Worm (Caenorhabditis elegans) whole organism, L4/young adult: Measurements from ENCODE around the gene npp-10.

Experiments
- W03F9.2 ChIP-seq: fragments of 150-350 bp; optimal IDR thresholded peaks from 2 replicates; lab custom pipeline; 2014; ENCODE audit warnings: missing biosample characterization, missing genetic modification characterization
- dao-5 ChIP-seq: sonication (generic microtip); optimal IDR thresholded peaks from 2 replicates; lab custom pipeline; 2016; ENCODE audit warnings: missing genotype, missing genetic modification characterization, moderate library complexity, missing compliant biosample characterization
- him-1 ChIP-seq: sonication (generic microtip); optimal IDR thresholded peaks from 2 replicates; lab custom pipeline; 2016; ENCODE audit warnings: missing genotype, missing genetic modification reagents, missing genetic modification characterization, missing compliant biosample characterization

npp-10 gene

ce11 chrIII:5998640-5999039, 20.7 kb downstream of the npp-10 start:
- TF ChIP-seq him-1 (tag; lab: Kevin White, UChicago) (no peak), dao-5 (tag; lab: Kevin White, UChicago) (no peak), W03F9.2 (tag; lab: Kevin White, UChicago) (no peak)

- TF ChIP-seq W03F9.2 (tag; lab: Kevin White, UChicago) (no peak), dao-5 (tag; lab: Kevin White, UChicago) (no peak), him-1 (tag; lab: Kevin White, UChicago) (no peak)
These were observed 26.4 kb downstream of the npp-10 start, which contains the start of gene T04C9.1 for ce11 chrIII:5992913-5993312. Gene T04C9.1, plus strand, starts transcription at chrIII:5993213.

DNA sequence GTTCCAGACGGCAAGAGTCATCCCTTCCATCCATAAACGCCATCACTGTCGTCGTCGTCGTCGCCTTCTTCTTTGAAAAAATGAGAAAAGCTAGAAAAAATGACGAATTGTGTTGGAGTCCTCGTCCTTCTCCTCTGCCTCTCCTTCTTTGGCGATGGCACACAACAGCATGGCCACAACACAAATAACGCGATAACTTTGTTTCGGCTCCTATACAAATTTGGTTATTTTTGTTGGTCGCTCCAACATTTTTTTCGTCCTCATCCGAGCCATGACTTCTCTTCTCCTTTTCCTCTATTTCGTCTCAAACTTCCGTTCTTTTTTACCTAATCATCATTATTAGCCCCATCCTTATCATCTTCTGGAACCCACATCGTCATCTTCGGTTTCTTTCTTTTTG, 27.3 kb downstream of the npp-10 start:
- TF ChIP-seq him-1 (tag; lab: Kevin White, UChicago), result no peak
- TF ChIP-seq dao-5 (tag; lab: Kevin White, UChicago), result no peak
- no peak for TF ChIP-seq W03F9.2 (tag; lab: Kevin White, UChicago)

DNA sequence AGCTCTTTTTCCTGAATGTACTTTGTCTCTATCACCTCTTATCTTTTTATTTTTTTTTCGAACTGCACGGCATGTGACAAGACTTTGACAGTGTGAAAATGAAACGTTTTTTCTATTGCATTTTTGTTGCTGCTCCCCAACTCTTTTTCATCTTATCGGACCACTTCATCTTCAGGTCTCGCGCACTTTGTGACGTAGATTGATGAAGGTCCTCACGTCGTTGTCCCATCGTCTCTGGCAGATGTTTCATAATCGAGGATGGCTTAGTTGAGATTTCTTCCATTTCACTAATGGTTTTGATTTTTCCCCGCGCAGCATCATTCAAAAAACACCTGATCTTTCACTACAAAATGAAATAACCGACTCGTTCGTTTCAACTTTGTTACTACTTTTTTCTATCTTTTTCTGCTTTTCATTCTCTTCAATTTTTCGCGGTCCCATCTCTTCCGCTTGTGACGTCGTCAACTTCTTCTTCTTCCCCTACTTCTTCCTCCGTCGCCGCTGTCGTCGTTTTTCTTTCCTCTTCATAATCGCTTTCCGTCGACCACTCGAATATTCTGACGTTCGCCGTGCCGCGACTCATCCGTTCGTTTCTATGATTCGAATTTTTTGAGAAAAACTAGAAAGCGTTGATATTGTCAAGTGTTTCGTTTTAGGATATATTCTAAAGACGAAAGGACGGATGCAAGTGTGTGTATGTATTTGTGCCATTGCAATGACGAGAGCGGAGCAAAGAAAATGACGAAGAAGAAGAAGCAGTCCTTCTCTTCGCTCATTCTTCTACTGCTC, 28.0 kb downstream of the npp-10 start, which contains the start of gene T04C9.2:
T04C9.2 (plus strand) TSS at position 739 of the 789 bp plus-strand sequence.
- TF ChIP-seq him-1 (tag; lab: Kevin White, UChicago) (peak; percentile 4), dao-5 (tag; lab: Kevin White, UChicago) (no peak)

DNA sequence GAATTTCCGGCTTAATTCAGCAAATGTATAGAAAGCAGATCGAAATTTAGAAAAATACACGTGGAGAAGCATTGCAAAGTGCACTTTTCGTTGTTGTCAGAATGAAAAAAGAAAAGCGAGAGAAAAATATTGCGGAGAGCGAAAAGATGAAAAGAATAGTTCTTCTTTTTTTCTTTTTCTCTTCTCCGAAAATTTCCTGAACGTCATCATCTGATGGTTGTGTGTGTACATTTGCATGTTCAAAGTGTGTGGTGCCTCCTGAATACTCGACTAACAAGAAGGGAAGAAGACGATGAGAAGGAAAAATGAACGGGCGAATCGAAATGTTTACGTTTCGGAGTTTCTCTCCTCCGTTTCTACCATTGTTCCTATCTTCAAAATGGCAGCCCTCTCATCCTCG, 29.3 kb downstream of the npp-10 start:
- TF ChIP-seq W03F9.2 (tag; lab: Kevin White, UChicago), result no peak
- TF ChIP-seq dao-5 (tag; lab: Kevin White, UChicago), result no peak
- no peak for TF ChIP-seq him-1 (tag; lab: Kevin White, UChicago)

DNA sequence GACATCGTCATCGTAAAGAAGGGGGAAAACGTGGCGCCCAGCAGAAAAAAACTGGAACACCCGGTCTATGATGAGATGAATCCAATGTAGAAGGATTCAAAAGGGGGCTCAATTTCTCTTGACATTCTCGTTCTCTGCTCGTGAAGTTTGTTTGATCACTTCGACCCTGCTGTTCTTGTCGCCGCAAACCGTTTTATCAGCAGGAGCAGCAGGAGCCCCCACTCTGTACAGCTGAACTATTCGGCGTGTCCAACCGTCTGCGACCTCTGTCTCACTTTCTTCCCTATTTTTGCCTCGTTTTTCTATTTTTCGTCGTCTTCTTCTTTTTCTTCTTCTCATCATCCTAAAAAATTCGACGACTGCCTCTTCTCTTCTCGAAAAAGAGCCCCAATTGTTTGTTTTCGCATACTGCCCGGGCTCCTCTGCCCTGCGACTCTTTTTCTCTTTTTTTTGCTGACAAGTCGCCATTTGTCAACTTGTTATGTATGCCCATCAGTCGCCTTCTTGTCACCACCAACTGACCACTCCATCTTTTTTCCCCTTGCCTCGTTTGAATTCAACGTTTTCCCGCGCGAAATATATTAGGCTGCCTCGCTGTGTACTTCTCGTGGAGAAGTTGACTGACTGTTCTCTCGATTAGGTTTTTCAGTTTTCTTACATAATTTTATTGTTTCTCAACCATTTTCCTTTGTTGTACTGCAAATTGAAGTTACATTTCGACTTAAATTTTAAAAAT, 30.2 kb downstream of the npp-10 start:
- TF ChIP-seq W03F9.2 (tag; lab: Kevin White, UChicago) (no peak), dao-5 (tag; lab: Kevin White, UChicago) (no peak), him-1 (tag; lab: Kevin White, UChicago) (no peak)

- TF ChIP-seq him-1 (tag; lab: Kevin White, UChicago) (no peak), W03F9.2 (tag; lab: Kevin White, UChicago) (no peak), dao-5 (tag; lab: Kevin White, UChicago) (no peak)
These were observed 30.9 kb downstream of the npp-10 start for ce11 chrIII:5988461-5988860.

- TF ChIP-seq W03F9.2 (tag; lab: Kevin White, UChicago), result no peak
- peak; percentile 55 for TF ChIP-seq him-1 (tag; lab: Kevin White, UChicago)
These were observed 31.4 kb downstream of the npp-10 start for ce11 chrIII:5988010-5988409.

ce11 chrIII:5985340-5985739, 34.0 kb downstream of the npp-10 start, which contains the start of gene T04C9.3:
Gene T04C9.3, plus strand, starts transcription at chrIII:5985640.
- TF ChIP-seq dao-5 (tag; lab: Kevin White, UChicago) (no peak), him-1 (tag; lab: Kevin White, UChicago) (no peak)

- no peak for TF ChIP-seq W03F9.2 (tag; lab: Kevin White, UChicago)
- no peak for TF ChIP-seq him-1 (tag; lab: Kevin White, UChicago)
- TF ChIP-seq dao-5 (tag; lab: Kevin White, UChicago), result no peak
These were observed 36.5 kb downstream of the npp-10 start for ce11 chrIII:5982753-5983390.

DNA sequence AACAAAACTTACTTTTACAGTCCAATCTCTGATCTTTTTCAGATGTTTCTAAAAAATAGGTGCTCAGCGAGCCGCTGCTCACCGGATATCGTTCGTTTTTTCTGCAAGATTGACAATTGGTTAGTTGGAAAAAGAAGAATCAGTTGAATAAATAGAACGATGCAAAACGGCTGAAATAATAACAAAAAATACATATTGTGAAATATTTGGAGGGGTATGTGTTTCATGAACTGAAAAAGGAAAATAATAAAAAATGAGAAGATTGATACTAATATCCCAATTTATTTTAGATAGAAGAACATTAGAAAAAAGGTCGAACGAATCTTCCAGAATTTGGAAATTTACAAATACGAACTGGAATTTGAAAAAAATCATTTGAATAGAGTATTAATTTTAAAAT, 37.3 kb downstream of the npp-10 start, which contains the start of gene frm-2:
frm-2 (minus strand) TSS at position 101 of the 400 bp plus-strand sequence.
- no peak for TF ChIP-seq W03F9.2 (tag; lab: Kevin White, UChicago)
- TF ChIP-seq him-1 (tag; lab: Kevin White, UChicago), result no peak
- no peak for TF ChIP-seq dao-5 (tag; lab: Kevin White, UChicago)

DNA sequence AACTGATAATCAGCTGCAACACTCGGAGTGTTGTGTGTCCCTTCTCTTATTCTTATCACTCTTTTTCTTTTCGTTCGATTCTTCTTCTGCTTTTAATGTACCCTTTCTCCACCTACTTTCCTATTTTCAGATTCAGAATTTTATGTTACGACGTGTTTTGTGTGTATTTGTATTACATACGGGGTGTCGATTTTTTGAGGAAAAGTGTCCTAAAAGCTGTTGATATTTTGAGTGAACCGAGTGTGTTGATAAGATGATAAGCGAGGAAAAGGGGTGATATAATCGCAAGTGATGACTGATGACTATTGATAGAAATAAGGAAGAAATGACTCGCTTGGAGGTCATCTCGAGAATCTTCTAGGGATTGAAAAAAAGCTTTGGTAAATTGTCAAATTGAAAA, 38.0 kb downstream of the npp-10 start:
- TF ChIP-seq dao-5 (tag; lab: Kevin White, UChicago) (no peak), him-1 (tag; lab: Kevin White, UChicago) (no peak), W03F9.2 (tag; lab: Kevin White, UChicago) (no peak)
